Worm (Caenorhabditis elegans): Measurements from ENCODE around the gene srxa-2.

- TF ChIP-seq dao-5 (tag; optimal IDR thresholded peaks at IDR 0.05) (no peak), him-1 (tag; optimal IDR thresholded peaks at IDR 0.05) (no peak)
Measured at ce11 chrIV:9432327-9432726, 9.1 kb downstream of the srxa-2 start.

Measured in whole organism, L4/young adult.